Worm (Caenorhabditis elegans) whole organism, late embryonic: ENCODE data around the gene C08F11.10.

ENCODE experiments used
- F13H6.1 ChIP-seq: sonication (generic microtip); optimal IDR thresholded peaks from 2 replicates; lab custom pipeline; 2016; ENCODE audit warnings: missing genetic modification characterization, missing compliant biosample characterization
- ama-1 ChIP-seq: fragments of 150-350 bp; optimal IDR thresholded peaks from 2 replicates; lab custom pipeline; 2014
- elt-2 ChIP-seq: sonication (generic microtip); optimal IDR thresholded peaks from 2 replicates; lab custom pipeline; 2016; ENCODE audit warnings: missing genetic modification reagents, missing genetic modification characterization, missing compliant biosample characterization
- fkh-10 ChIP-seq: fragments of 150-350 bp; optimal IDR thresholded peaks from 2 replicates; lab custom pipeline; 2014; ENCODE audit warnings: missing biosample characterization, missing genetic modification reagents, missing genetic modification characterization
- npax-4 ChIP-seq: sonication (generic microtip); optimal IDR thresholded peaks from 2 replicates; lab custom pipeline; 2016; ENCODE audit warnings: missing genetic modification characterization, missing compliant biosample characterization
- unc-3 ChIP-seq, 2 experiments: fragments of 200-800 bp in 1 of 2; sonication (Bioruptor generic) in 1 of 2; sonication (generic microtip) in 1 of 2; conservative IDR thresholded peaks in 1 of 2; optimal IDR thresholded peaks in 1 of 2; 2 replicates each; pipeline versions ENCODE4 v1.3.6 to Lab custom; 2016 to 2022; ENCODE audit warnings: missing compliant biosample characterization in 2 of 2, missing genetic modification characterization in 2 of 2, missing genetic modification reagents in 1 of 2
- unc-55 ChIP-seq: sonication (generic microtip); optimal IDR thresholded peaks from 2 replicates; lab custom pipeline; 2017; ENCODE audit warnings: missing biosample characterization, missing genetic modification reagents, missing genetic modification characterization

DNA sequence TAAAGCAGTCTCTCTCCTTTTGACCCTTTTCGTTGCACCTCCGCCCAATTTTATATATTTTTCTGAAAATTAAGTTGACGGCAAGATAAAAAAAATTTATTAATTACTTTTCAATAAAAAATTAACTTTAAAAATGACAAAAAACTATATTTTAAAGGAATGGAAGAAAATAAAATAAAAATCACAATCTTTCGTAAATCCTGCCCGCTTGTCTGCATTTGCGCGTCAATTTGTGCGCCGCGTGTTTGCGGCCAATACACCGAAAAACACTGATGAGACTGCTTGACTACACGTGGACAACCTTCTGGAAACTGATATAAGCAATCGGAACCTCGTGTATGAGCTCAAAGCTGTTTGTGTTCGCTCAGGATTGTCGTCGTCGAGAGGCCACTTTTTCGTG lies 12.1 kb downstream of the C08F11.10 start, which contains the start of gene C08F11.7:
- TF ChIP-seq unc-55 (GFP tag; lab: Kevin White, UChicago) = no peak
- no peak for TF ChIP-seq F13H6.1 (tag; lab: Kevin White, UChicago)
- no peak for TF ChIP-seq npax-4 (tag; lab: Kevin White, UChicago)
- TF ChIP-seq unc-3 (GFP tag; conservative IDR thresholded peaks at IDR 0.05; lab: Robert Waterston, UW) = no peak
- TF ChIP-seq unc-3 (tag; optimal IDR thresholded peaks at IDR 0.05; lab: Kevin White, UChicago) = no peak
- no peak for TF ChIP-seq ama-1 (lab: Kevin White, UChicago)
- no peak for TF ChIP-seq elt-2
- TF ChIP-seq fkh-10 = no peak
